Worm (Caenorhabditis elegans): ENCODE results near the gene C14C10.1.
A peak's percentile ranks its signal among the peaks of the same experiment; 100 is the strongest.

ce11 chrV:12567312-12567711 lies 20.8 kb upstream of the C14C10.1 start:
- TF ChIP-seq unc-62 (GFP tag; optimal IDR thresholded peaks at IDR 0.05 in 1 of 2), result peak in 1 of 2 experiments; percentile 97
- no peak for TF ChIP-seq unc-62 (tag; optimal IDR thresholded peaks at IDR 0.05)
- TF ChIP-seq F49E8.2 (tag; optimal IDR thresholded peaks at IDR 0.05; ENCODE audit: borderline replicate concordance), result no peak
- TF ChIP-seq dpl-1 (GFP tag; optimal IDR thresholded peaks at IDR 0.05), result no peak
- no peak for TF ChIP-seq nhr-11 (tag; optimal IDR thresholded peaks at IDR 0.05)

Measured in whole organism, L4 larva.